Worm (Caenorhabditis elegans) whole organism, young adult: ENCODE measurements around the gene cku-70.

Experiments used
- C17E4.6 ChIP-seq: fragments of 200-800 bp; sonication (Bioruptor generic); IDR thresholded peaks from 2 replicates; pipeline ENCODE4 v1.3.6; 2022; ENCODE audit warnings: missing genetic modification reagents, missing genetic modification characterization, missing compliant biosample characterization
- D2030.7 ChIP-seq: fragments of 200-800 bp; sonication (Bioruptor generic); IDR thresholded peaks from 2 replicates; pipeline ENCODE4 v1.3.6; 2022; ENCODE audit warnings: missing genetic modification reagents, missing genetic modification characterization, missing compliant biosample characterization
- F33H1.4 ChIP-seq: fragments of 200-800 bp; sonication (Bioruptor generic); IDR thresholded peaks from 2 replicates; pipeline ENCODE4 v1.3.6; 2022; ENCODE audit warnings: missing genetic modification reagents, missing genetic modification characterization, missing compliant biosample characterization
- F37B4.10 ChIP-seq: fragments of 200-800 bp; sonication (Bioruptor generic); IDR thresholded peaks from 2 replicates; pipeline ENCODE4 v1.3.6; 2022; ENCODE audit warnings: missing genetic modification characterization, missing compliant biosample characterization
- F52B5.7 ChIP-seq: sonication (generic microtip); optimal IDR thresholded peaks from 2 replicates; lab custom pipeline; 2016; ENCODE audit warnings: mild to moderate bottlenecking, missing genetic modification characterization, missing compliant biosample characterization
- F55B11.4 ChIP-seq: sonication (generic microtip); optimal IDR thresholded peaks from 2 replicates; lab custom pipeline; 2016; ENCODE audit warnings: missing compliant biosample characterization, missing genetic modification characterization, borderline replicate concordance; ENCODE audit not compliant: insufficient read depth
- K12H6.12 ChIP-seq: fragments of 200-800 bp; sonication (Bioruptor generic); optimal IDR thresholded peaks from 2 replicates; lab custom pipeline; 2018; ENCODE audit warnings: mild to moderate bottlenecking, missing genetic modification characterization, missing compliant biosample characterization
- T07F8.4 ChIP-seq: sonication (generic microtip); optimal IDR thresholded peaks from 2 replicates; lab custom pipeline; 2016; ENCODE audit warnings: mild to moderate bottlenecking, missing genetic modification characterization, moderate library complexity, missing compliant biosample characterization
- Y95B8A.8 ChIP-seq: fragments of 200-800 bp; sonication (Bioruptor generic); IDR thresholded peaks from 2 replicates; pipeline ENCODE4 v1.3.6; 2022; ENCODE audit warnings: missing genetic modification reagents, missing genetic modification characterization, missing compliant biosample characterization
- akir-1 ChIP-seq: fragments of 200-800 bp; sonication (Bioruptor generic); optimal IDR thresholded peaks from 2 replicates; lab custom pipeline; 2018; ENCODE audit warnings: mild to moderate bottlenecking, missing genetic modification characterization, moderate library complexity, missing compliant biosample characterization
- ama-1 ChIP-seq, 3 experiments: fragments of 150-350 bp in 1 of 3; sonication (generic microtip) in 2 of 3; optimal IDR thresholded peaks; 2 replicates each; lab custom pipeline; 2014 to 2018; ENCODE audit warnings: missing biosample characterization in 2 of 3, missing genetic modification characterization in 2 of 3, missing genetic modification reagents in 2 of 3
- attf-5 ChIP-seq: fragments of 200-800 bp; sonication (Bioruptor generic); optimal IDR thresholded peaks from 2 replicates; lab custom pipeline; 2018; ENCODE audit warnings: mild to moderate bottlenecking, missing genetic modification characterization, missing compliant biosample characterization
- cebp-1 ChIP-seq, 2 experiments: fragments of 200-800 bp in 1 of 2; sonication (Bioruptor generic) in 1 of 2; sonication (generic microtip) in 1 of 2; IDR thresholded peaks in 1 of 2; optimal IDR thresholded peaks in 1 of 2; 2 replicates each; pipeline versions ENCODE4 v1.3.6 to Lab custom; 2017 to 2022; ENCODE audit warnings: missing compliant biosample characterization in 2 of 2, missing genetic modification characterization in 2 of 2, mild to moderate bottlenecking in 1 of 2, missing genetic modification reagents in 1 of 2, moderate library complexity in 1 of 2
- ceh-27 ChIP-seq: fragments of 200-800 bp; sonication (Bioruptor generic); optimal IDR thresholded peaks from 2 replicates; lab custom pipeline; 2018; ENCODE audit warnings: mild to moderate bottlenecking, missing genetic modification characterization, moderate library complexity, missing compliant biosample characterization
- ceh-79 ChIP-seq: sonication (generic microtip); optimal IDR thresholded peaks from 2 replicates; lab custom pipeline; 2017; ENCODE audit warnings: mild to moderate bottlenecking, missing genetic modification characterization, missing compliant biosample characterization
- chd-7 ChIP-seq: sonication (generic microtip); optimal IDR thresholded peaks from 2 replicates; lab custom pipeline; 2016; ENCODE audit warnings: mild to moderate bottlenecking, missing genetic modification characterization, moderate library complexity, missing compliant biosample characterization
- dox-1 ChIP-seq: fragments of 200-800 bp; sonication (Bioruptor generic); IDR thresholded peaks from 2 replicates; pipeline ENCODE4 v1.3.6; 2022; ENCODE audit warnings: missing genetic modification reagents, missing genetic modification characterization, missing compliant biosample characterization
- efl-1 ChIP-seq: fragments of 150-350 bp; optimal IDR thresholded peaks from 2 replicates; lab custom pipeline; 2014; ENCODE audit warnings: missing biosample characterization, missing genetic modification reagents, missing genetic modification characterization
- ets-4 ChIP-seq: fragments of 200-800 bp; sonication (Bioruptor generic); optimal IDR thresholded peaks from 2 replicates; lab custom pipeline; 2018; ENCODE audit warnings: mild to moderate bottlenecking, missing genetic modification characterization, missing compliant biosample characterization
- hlh-12 ChIP-seq: sonication (generic microtip); optimal IDR thresholded peaks from 2 replicates; lab custom pipeline; 2016; ENCODE audit warnings: missing genetic modification characterization, missing compliant biosample characterization
- hlh-26 ChIP-seq: fragments of 200-800 bp; sonication (Bioruptor generic); conservative IDR thresholded peaks from 2 replicates; pipeline ENCODE4 v1.3.6; 2022; ENCODE audit warnings: missing genetic modification reagents, missing genetic modification characterization, missing compliant biosample characterization
- hmg-1.2 ChIP-seq: fragments of 200-800 bp; sonication (Bioruptor generic); IDR thresholded peaks from 2 replicates; pipeline ENCODE4 v1.3.6; 2022; ENCODE audit warnings: missing genetic modification reagents, missing genetic modification characterization, missing compliant biosample characterization
- let-526 ChIP-seq: fragments of 200-800 bp; sonication (Bioruptor generic); IDR thresholded peaks from 2 replicates; pipeline ENCODE4 v1.3.6; 2022; ENCODE audit warnings: missing genetic modification reagents, missing genetic modification characterization, missing compliant biosample characterization
- lin-35 ChIP-seq, 3 experiments: fragments of 150-350 bp in 2 of 3; sonication (generic microtip) in 1 of 3; optimal IDR thresholded peaks; 2 replicates each; lab custom pipeline; 2014 to 2018; ENCODE audit warnings: missing biosample characterization in 3 of 3, missing genetic modification characterization in 3 of 3, missing genetic modification reagents in 3 of 3
- lin-54 ChIP-seq: fragments of 200-800 bp; sonication (Bioruptor generic); optimal IDR thresholded peaks from 2 replicates; lab custom pipeline; 2018; ENCODE audit warnings: mild to moderate bottlenecking, missing genetic modification characterization, missing compliant biosample characterization
- lsl-1 ChIP-seq: fragments of 200-800 bp; sonication (Bioruptor generic); optimal IDR thresholded peaks from 2 replicates; lab custom pipeline; 2018; ENCODE audit warnings: mild to moderate bottlenecking, missing genetic modification characterization, moderate library complexity, missing compliant biosample characterization
- madf-3 ChIP-seq: fragments of 200-800 bp; sonication (Bioruptor generic); IDR thresholded peaks from 2 replicates; pipeline ENCODE4 v1.3.6; 2022; ENCODE audit warnings: missing genetic modification reagents, missing genetic modification characterization, missing compliant biosample characterization
- madf-6 ChIP-seq: fragments of 200-800 bp; sonication (Bioruptor generic); IDR thresholded peaks from 2 replicates; pipeline ENCODE4 v1.3.6; 2022; ENCODE audit warnings: missing genetic modification reagents, missing genetic modification characterization, missing compliant biosample characterization
- madf-8 ChIP-seq: fragments of 200-800 bp; sonication (Bioruptor generic); conservative IDR thresholded peaks from 2 replicates; pipeline ENCODE4 v1.3.6; 2022; ENCODE audit warnings: missing genetic modification reagents, missing genetic modification characterization, missing compliant biosample characterization
- mes-4 ChIP-seq: sonication (generic microtip); optimal IDR thresholded peaks from 2 replicates; lab custom pipeline; 2016; ENCODE audit warnings: missing genotype, missing genetic modification characterization, missing compliant biosample characterization
- nfyb-1 ChIP-seq: fragments of 200-800 bp; sonication (Bioruptor generic); IDR thresholded peaks from 2 replicates; pipeline ENCODE4 v1.3.6; 2022; ENCODE audit warnings: missing genetic modification reagents, missing genetic modification characterization, missing compliant biosample characterization
- nhr-27 ChIP-seq: fragments of 200-800 bp; sonication (Bioruptor generic); optimal IDR thresholded peaks from 2 replicates; lab custom pipeline; 2018; ENCODE audit warnings: mild to moderate bottlenecking, missing genetic modification characterization, moderate library complexity, missing compliant biosample characterization
- nhr-80 ChIP-seq: sonication (generic microtip); optimal IDR thresholded peaks from 2 replicates; lab custom pipeline; 2016; ENCODE audit warnings: missing genetic modification characterization, missing compliant biosample characterization
- nhr-90 ChIP-seq: sonication (generic microtip); optimal IDR thresholded peaks from 2 replicates; lab custom pipeline; 2016; ENCODE audit warnings: missing genotype, mild to moderate bottlenecking, missing genetic modification characterization, missing compliant biosample characterization
- pbrm-1 ChIP-seq: fragments of 200-800 bp; sonication (Bioruptor generic); IDR thresholded peaks from 2 replicates; pipeline ENCODE4 v1.3.6; 2022; ENCODE audit warnings: missing genetic modification reagents, missing genetic modification characterization, missing compliant biosample characterization
- rcor-1 ChIP-seq: fragments of 200-800 bp; sonication (Bioruptor generic); IDR thresholded peaks from 2 replicates; pipeline ENCODE4 v1.3.6; 2022; ENCODE audit warnings: missing genetic modification reagents, missing genetic modification characterization, missing compliant biosample characterization
- sdz-38 ChIP-seq: sonication (generic microtip); optimal IDR thresholded peaks from 2 replicates; lab custom pipeline; 2016; ENCODE audit warnings: missing genotype, missing genetic modification characterization, missing compliant biosample characterization
- sea-2 ChIP-seq: fragments of 200-800 bp; sonication (Bioruptor generic); IDR thresholded peaks from 2 replicates; pipeline ENCODE4 v1.3.6; 2022; ENCODE audit warnings: missing genetic modification characterization, missing compliant biosample characterization
- sptf-2 ChIP-seq: fragments of 200-800 bp; sonication (Bioruptor generic); optimal IDR thresholded peaks from 2 replicates; lab custom pipeline; 2018; ENCODE audit warnings: mild to moderate bottlenecking, missing genetic modification characterization, missing compliant biosample characterization
- tbp1 ChIP-seq: fragments of 200-800 bp; sonication (Bioruptor generic); optimal IDR thresholded peaks from 2 replicates; lab custom pipeline; 2018; ENCODE audit warnings: mild to moderate bottlenecking, missing genetic modification characterization, missing compliant biosample characterization
- unc-130 ChIP-seq: sonication (generic microtip); optimal IDR thresholded peaks from 2 replicates; lab custom pipeline; 2016; ENCODE audit warnings: missing genetic modification reagents, missing genetic modification characterization, missing compliant biosample characterization
- xnd-1 ChIP-seq: sonication (generic microtip); optimal IDR thresholded peaks from 2 replicates; lab custom pipeline; 2016; ENCODE audit warnings: missing genotype, missing genetic modification reagents, missing genetic modification characterization, missing compliant biosample characterization
- zfh-2 ChIP-seq: fragments of 200-800 bp; sonication (Bioruptor generic); conservative IDR thresholded peaks from 2 replicates; pipeline ENCODE4 v1.3.6; 2022; ENCODE audit warnings: missing genetic modification reagents, missing genetic modification characterization, missing compliant biosample characterization
- ztf-25 ChIP-seq: fragments of 200-800 bp; sonication (Bioruptor generic); IDR thresholded peaks from 2 replicates; pipeline ENCODE4 v1.3.6; 2022; ENCODE audit warnings: missing genetic modification reagents, missing genetic modification characterization, missing compliant biosample characterization
- ztf-28 ChIP-seq: fragments of 200-800 bp; sonication (Bioruptor generic); IDR thresholded peaks from 2 replicates; pipeline ENCODE4 v1.3.6; 2022; ENCODE audit warnings: missing genetic modification reagents, missing genetic modification characterization, missing compliant biosample characterization
- ztf-3 ChIP-seq: fragments of 200-800 bp; sonication (Bioruptor generic); optimal IDR thresholded peaks from 2 replicates; lab custom pipeline; 2018; ENCODE audit warnings: mild to moderate bottlenecking, missing genetic modification characterization, missing compliant biosample characterization

cku-70 gene

ce11 chrIII:11112718-11113117 lies 41.9 kb upstream of the cku-70 start (continued):
- TF ChIP-seq lin-54 (GFP tag; lab: Kevin White, UChicago): peak; percentile 59
- peak; percentile 23 for TF ChIP-seq unc-130 (GFP tag; lab: Kevin White, UChicago)
- 0 out of 2 replicates have a peak, but pooled peaks have one; percentile 41 for TF ChIP-seq ztf-25 (GFP tag; lab: Robert Waterston, UW)
- peak in 1 of 3 experiments; percentile 11 for TF ChIP-seq lin-35 (GFP tag; optimal IDR thresholded peaks at IDR 0.05; lab: Kevin White, UChicago)
- TF ChIP-seq nhr-80: peak; percentile 58
- 0 out of 2 replicates have a peak, but pooled peaks have one; percentile 15 for TF ChIP-seq rcor-1 (GFP tag; lab: Robert Waterston, UW)
- TF ChIP-seq F37B4.10 (GFP tag; lab: Robert Waterston, UW): no peak
- 0 out of 2 replicates have a peak, but pooled peaks have one; percentile 61 for TF ChIP-seq nfyb-1 (GFP tag; lab: Robert Waterston, UW)
- no peak for TF ChIP-seq ets-4 (GFP tag; lab: Kevin White, UChicago)
- no peak for TF ChIP-seq madf-6
- peak; percentile 52; the same call in 1 of the 2 replicates for TF ChIP-seq ztf-28 (GFP tag; lab: Robert Waterston, UW)
- peak; percentile 87 for TF ChIP-seq attf-5
- TF ChIP-seq xnd-1 (tag; lab: Kevin White, UChicago): no peak
- no peak for TF ChIP-seq madf-8 (GFP tag; lab: Robert Waterston, UW)
- TF ChIP-seq nhr-90: no peak
- peak; percentile 55 for TF ChIP-seq K12H6.12 (tag; lab: Kevin White, UChicago)
- peak; percentile 18 for TF ChIP-seq tbp1 (GFP tag; lab: Kevin White, UChicago)
- no peak for TF ChIP-seq Y95B8A.8 (GFP tag; lab: Robert Waterston, UW)
- peak; percentile 49; the same call in 1 of the 2 replicates for TF ChIP-seq pbrm-1
- TF ChIP-seq zfh-2 (GFP tag; lab: Robert Waterston, UW): peak; percentile 81
- no peak for TF ChIP-seq hlh-12 (tag; lab: Kevin White, UChicago)
- 0 out of 2 replicates have a peak, but pooled peaks have one; percentile 24 for TF ChIP-seq F33H1.4
- peak; percentile 90 for TF ChIP-seq dox-1 (GFP tag; lab: Robert Waterston, UW)
- no peak for TF ChIP-seq ceh-79

- no peak for TF ChIP-seq ama-1 (optimal IDR thresholded peaks at IDR 0.05; lab: Kevin White, UChicago)
- no peak for TF ChIP-seq ama-1 (GFP tag; optimal IDR thresholded peaks at IDR 0.05; lab: Kevin White, UChicago)
- TF ChIP-seq mes-4 (tag; lab: Kevin White, UChicago): no peak
- TF ChIP-seq K12H6.12 (tag; lab: Kevin White, UChicago): no peak
- TF ChIP-seq madf-6: peak; percentile 40; the same call in 1 of the 2 replicates
- TF ChIP-seq lin-54 (GFP tag; lab: Kevin White, UChicago): peak; percentile 1
- peak; percentile 52 for TF ChIP-seq lsl-1
- TF ChIP-seq xnd-1 (tag; lab: Kevin White, UChicago): peak; percentile 39
- TF ChIP-seq C17E4.6: no peak
- peak; percentile 24; the same call in 1 of the 2 replicates for TF ChIP-seq D2030.7 (GFP tag; lab: Robert Waterston, UW)
- TF ChIP-seq F52B5.7 (tag; lab: Kevin White, UChicago): no peak
- TF ChIP-seq F55B11.4: no peak
- peak; percentile 64 for TF ChIP-seq F33H1.4
- no peak for TF ChIP-seq madf-3 (GFP tag; lab: Robert Waterston, UW)
Observed at ce11 chrIII:11113845-11114244, 40.8 kb upstream of the cku-70 start.

DNA sequence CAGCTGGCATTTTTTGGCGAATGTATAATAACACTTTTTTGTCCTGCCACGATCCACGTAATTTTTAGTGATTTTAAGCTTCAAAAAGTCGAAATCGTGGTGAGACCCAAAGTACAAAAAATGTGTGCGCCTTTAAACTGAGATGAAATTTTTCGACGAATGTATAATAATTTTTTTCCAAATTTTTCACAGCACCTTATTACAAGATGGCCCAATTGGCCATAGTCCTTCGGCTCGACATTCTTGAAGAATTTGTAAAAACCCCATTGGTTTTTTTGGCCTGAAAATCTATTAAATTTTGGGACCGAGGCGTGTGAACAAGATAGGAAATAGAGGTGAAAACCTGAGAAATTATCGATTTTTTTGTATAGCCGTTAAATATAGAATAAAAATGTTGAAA lies 38.7 kb upstream of the cku-70 start:
- TF ChIP-seq sdz-38: no peak
- no peak for TF ChIP-seq sea-2 (GFP tag; lab: Robert Waterston, UW)
- TF ChIP-seq madf-6: no peak
- TF ChIP-seq nhr-27 (tag; lab: Kevin White, UChicago): no peak
- no peak for TF ChIP-seq efl-1 (GFP tag; lab: Kevin White, UChicago)
- TF ChIP-seq pbrm-1: no peak
- no peak for TF ChIP-seq Y95B8A.8 (GFP tag; lab: Robert Waterston, UW)
- TF ChIP-seq cebp-1 (GFP tag; IDR thresholded peaks at IDR 0.05; lab: Robert Waterston, UW): no peak
- no peak for TF ChIP-seq cebp-1 (tag; optimal IDR thresholded peaks at IDR 0.05; lab: Kevin White, UChicago)
- no peak for TF ChIP-seq akir-1 (GFP tag; lab: Kevin White, UChicago)
- no peak for TF ChIP-seq sptf-2
- TF ChIP-seq ceh-27 (GFP tag; lab: Kevin White, UChicago): no peak
- no peak for TF ChIP-seq T07F8.4 (tag; lab: Kevin White, UChicago)
- no peak for TF ChIP-seq hlh-26 (GFP tag; lab: Robert Waterston, UW)
- TF ChIP-seq dox-1 (GFP tag; lab: Robert Waterston, UW): no peak
- TF ChIP-seq ztf-3 (GFP tag; lab: Kevin White, UChicago): no peak
- TF ChIP-seq chd-7 (tag; lab: Kevin White, UChicago): no peak
- no peak for TF ChIP-seq let-526 (GFP tag; lab: Robert Waterston, UW)
- no peak for TF ChIP-seq hmg-1.2
